Worm (Caenorhabditis elegans) whole organism, young adult: Measurements from ENCODE around the gene prp-3.

Source experiments
- B0035.1 ChIP-seq: sonication (generic microtip); optimal IDR thresholded peaks from 2 replicates; lab custom pipeline; 2016; ENCODE audit warnings: missing genetic modification characterization, mild to moderate bottlenecking, missing compliant biosample characterization, missing genotype, missing genetic modification reagents
- F10E7.11 ChIP-seq: sonication (generic microtip); optimal IDR thresholded peaks from 2 replicates; lab custom pipeline; 2017; ENCODE audit warnings: mild to moderate bottlenecking, missing genetic modification characterization, moderate library complexity, missing compliant biosample characterization
- F23B12.7 ChIP-seq: sonication (generic microtip); optimal IDR thresholded peaks from 2 replicates; lab custom pipeline; 2017; ENCODE audit warnings: missing genetic modification characterization, mild to moderate bottlenecking, missing compliant biosample characterization, antibody characterized with exemption, moderate library complexity; ENCODE audit not compliant: insufficient read depth
- F33H1.4 ChIP-seq: fragments of 200-800 bp; sonication (Bioruptor generic); IDR thresholded peaks from 2 replicates; pipeline ENCODE4 v1.3.6; 2022; ENCODE audit warnings: missing genetic modification reagents, missing genetic modification characterization, missing compliant biosample characterization
- F37B4.10 ChIP-seq: fragments of 200-800 bp; sonication (Bioruptor generic); IDR thresholded peaks from 2 replicates; pipeline ENCODE4 v1.3.6; 2022; ENCODE audit warnings: missing genetic modification characterization, missing compliant biosample characterization
- F52B5.7 ChIP-seq: sonication (generic microtip); optimal IDR thresholded peaks from 2 replicates; lab custom pipeline; 2016; ENCODE audit warnings: mild to moderate bottlenecking, missing genetic modification characterization, missing compliant biosample characterization
- F55B11.4 ChIP-seq: sonication (generic microtip); optimal IDR thresholded peaks from 2 replicates; lab custom pipeline; 2016; ENCODE audit warnings: missing compliant biosample characterization, missing genetic modification characterization, borderline replicate concordance; ENCODE audit not compliant: insufficient read depth
- F57A8.1 ChIP-seq: fragments of 200-800 bp; sonication (Bioruptor generic); optimal IDR thresholded peaks from 2 replicates; lab custom pipeline; 2018; ENCODE audit warnings: mild to moderate bottlenecking, missing genetic modification characterization, moderate library complexity, missing compliant biosample characterization
- Y79H2A.3 ChIP-seq: fragments of 200-800 bp; sonication (Bioruptor generic); conservative IDR thresholded peaks from 2 replicates; pipeline ENCODE4 v1.3.6; 2022; ENCODE audit warnings: missing genetic modification reagents, missing genetic modification characterization, missing compliant biosample characterization
- akir-1 ChIP-seq: fragments of 200-800 bp; sonication (Bioruptor generic); optimal IDR thresholded peaks from 2 replicates; lab custom pipeline; 2018; ENCODE audit warnings: mild to moderate bottlenecking, missing genetic modification characterization, moderate library complexity, missing compliant biosample characterization
- ama-1 ChIP-seq, 3 experiments: fragments of 150-350 bp in 1 of 3; sonication (generic microtip) in 2 of 3; optimal IDR thresholded peaks; 2 replicates each; lab custom pipeline; 2014 to 2018; ENCODE audit warnings: missing biosample characterization in 2 of 3, missing genetic modification characterization in 2 of 3, missing genetic modification reagents in 2 of 3
- aptf-2 ChIP-seq: fragments of 200-800 bp; sonication (Bioruptor generic); conservative IDR thresholded peaks from 2 replicates; pipeline ENCODE4 v1.3.6; 2022; ENCODE audit warnings: missing genetic modification reagents, missing genetic modification characterization, missing compliant biosample characterization
- athp-1 ChIP-seq: sonication (generic microtip); optimal IDR thresholded peaks from 2 replicates; lab custom pipeline; 2017; ENCODE audit warnings: mild to moderate bottlenecking, missing genetic modification characterization, missing compliant biosample characterization
- bed-1 ChIP-seq: fragments of 200-800 bp; sonication (Bioruptor generic); IDR thresholded peaks from 2 replicates; pipeline ENCODE4 v1.3.6; 2022; ENCODE audit warnings: missing genetic modification reagents, missing genetic modification characterization, missing compliant biosample characterization
- bed-2 ChIP-seq: fragments of 200-800 bp; sonication (Bioruptor generic); IDR thresholded peaks from 2 replicates; pipeline ENCODE4 v1.3.6; 2022; ENCODE audit warnings: missing genetic modification reagents, missing genetic modification characterization, missing compliant biosample characterization
- ccch-3 ChIP-seq: fragments of 200-800 bp; sonication (Bioruptor generic); optimal IDR thresholded peaks from 2 replicates; lab custom pipeline; 2018; ENCODE audit warnings: mild to moderate bottlenecking, missing genetic modification characterization, missing compliant biosample characterization
- ceh-40 ChIP-seq: fragments of 200-800 bp; sonication (Bioruptor generic); IDR thresholded peaks from 2 replicates; pipeline ENCODE4 v1.3.6; 2022; ENCODE audit warnings: missing genetic modification characterization, missing compliant biosample characterization
- chd-7 ChIP-seq: sonication (generic microtip); optimal IDR thresholded peaks from 2 replicates; lab custom pipeline; 2016; ENCODE audit warnings: mild to moderate bottlenecking, missing genetic modification characterization, moderate library complexity, missing compliant biosample characterization
- die-1 ChIP-seq: sonication (generic microtip); optimal IDR thresholded peaks from 2 replicates; lab custom pipeline; 2016; ENCODE audit warnings: missing genotype, mild to moderate bottlenecking, missing genetic modification characterization, missing compliant biosample characterization
- dox-1 ChIP-seq: fragments of 200-800 bp; sonication (Bioruptor generic); IDR thresholded peaks from 2 replicates; pipeline ENCODE4 v1.3.6; 2022; ENCODE audit warnings: missing genetic modification reagents, missing genetic modification characterization, missing compliant biosample characterization
- dpl-1 ChIP-seq: fragments of 150-350 bp; optimal IDR thresholded peaks from 2 replicates; lab custom pipeline; 2014; ENCODE audit warnings: missing biosample characterization, missing genetic modification reagents, missing genetic modification characterization
- efl-1 ChIP-seq: fragments of 150-350 bp; optimal IDR thresholded peaks from 2 replicates; lab custom pipeline; 2014; ENCODE audit warnings: missing biosample characterization, missing genetic modification reagents, missing genetic modification characterization
- egl-18 ChIP-seq: fragments of 200-800 bp; sonication (Bioruptor generic); IDR thresholded peaks from 2 replicates; pipeline ENCODE4 v1.3.6; 2022; ENCODE audit warnings: missing genetic modification reagents, missing genetic modification characterization, missing compliant biosample characterization
- hsf-1 ChIP-seq: fragments of 200-800 bp; sonication (Bioruptor generic); IDR thresholded peaks from 2 replicates; pipeline ENCODE4 v1.3.6; 2022; ENCODE audit warnings: missing genetic modification reagents, missing genetic modification characterization, missing compliant biosample characterization
- let-526 ChIP-seq: fragments of 200-800 bp; sonication (Bioruptor generic); IDR thresholded peaks from 2 replicates; pipeline ENCODE4 v1.3.6; 2022; ENCODE audit warnings: missing genetic modification reagents, missing genetic modification characterization, missing compliant biosample characterization
- lin-40 ChIP-seq: sonication (generic microtip); optimal IDR thresholded peaks from 2 replicates; lab custom pipeline; 2016; ENCODE audit warnings: missing genetic modification characterization, mild to moderate bottlenecking, missing compliant biosample characterization, missing genotype, missing genetic modification reagents
- lin-54 ChIP-seq: fragments of 200-800 bp; sonication (Bioruptor generic); optimal IDR thresholded peaks from 2 replicates; lab custom pipeline; 2018; ENCODE audit warnings: mild to moderate bottlenecking, missing genetic modification characterization, missing compliant biosample characterization
- lir-1 ChIP-seq: fragments of 200-800 bp; sonication (Bioruptor generic); conservative IDR thresholded peaks from 2 replicates; pipeline ENCODE4 v1.3.6; 2022; ENCODE audit warnings: missing genetic modification reagents, missing genetic modification characterization, missing compliant biosample characterization
- madf-6 ChIP-seq: fragments of 200-800 bp; sonication (Bioruptor generic); IDR thresholded peaks from 2 replicates; pipeline ENCODE4 v1.3.6; 2022; ENCODE audit warnings: missing genetic modification reagents, missing genetic modification characterization, missing compliant biosample characterization
- madf-8 ChIP-seq: fragments of 200-800 bp; sonication (Bioruptor generic); conservative IDR thresholded peaks from 2 replicates; pipeline ENCODE4 v1.3.6; 2022; ENCODE audit warnings: missing genetic modification reagents, missing genetic modification characterization, missing compliant biosample characterization
- nfya-2 ChIP-seq: fragments of 200-800 bp; sonication (Bioruptor generic); IDR thresholded peaks from 2 replicates; pipeline ENCODE4 v1.3.6; 2022; ENCODE audit warnings: missing genetic modification reagents, missing genetic modification characterization, missing compliant biosample characterization
- nhr-179 ChIP-seq: sonication (generic microtip); optimal IDR thresholded peaks from 2 replicates; lab custom pipeline; 2016; ENCODE audit warnings: mild to moderate bottlenecking, missing genetic modification characterization, missing compliant biosample characterization
- nhr-27 ChIP-seq: fragments of 200-800 bp; sonication (Bioruptor generic); optimal IDR thresholded peaks from 2 replicates; lab custom pipeline; 2018; ENCODE audit warnings: mild to moderate bottlenecking, missing genetic modification characterization, moderate library complexity, missing compliant biosample characterization
- nhr-90 ChIP-seq: sonication (generic microtip); optimal IDR thresholded peaks from 2 replicates; lab custom pipeline; 2016; ENCODE audit warnings: missing genotype, mild to moderate bottlenecking, missing genetic modification characterization, missing compliant biosample characterization
- rpc-1 ChIP-seq, 2 experiments: fragments of 150-350 bp in 1 of 2; sonication (generic microtip) in 1 of 2; optimal IDR thresholded peaks; 2 replicates each; lab custom pipeline; 2014 to 2018; ENCODE audit warnings: missing biosample characterization in 1 of 2, missing genetic modification characterization in 1 of 2, missing genetic modification reagents in 1 of 2, missing genotype in 1 of 2
- sea-2 ChIP-seq: fragments of 200-800 bp; sonication (Bioruptor generic); IDR thresholded peaks from 2 replicates; pipeline ENCODE4 v1.3.6; 2022; ENCODE audit warnings: missing genetic modification characterization, missing compliant biosample characterization
- snpc-1.1 ChIP-seq: sonication (generic microtip); optimal IDR thresholded peaks from 2 replicates; lab custom pipeline; 2017; ENCODE audit warnings: missing genetic modification characterization, mild to moderate bottlenecking, missing compliant biosample characterization, antibody characterized with exemption, moderate library complexity, missing genotype, missing genetic modification reagents; ENCODE audit not compliant: insufficient read depth
- snpc-4 ChIP-seq, 5 experiments: fragments of 150-350 bp in 1 of 5; sonication (generic microtip) in 4 of 5; optimal IDR thresholded peaks; 2 replicates each; lab custom pipeline; 2014 to 2018; ENCODE audit warnings: missing genetic modification characterization in 5 of 5, missing biosample characterization in 3 of 5, antibody characterized with exemption in 2 of 5, mild to moderate bottlenecking in 2 of 5, missing compliant biosample characterization in 2 of 5, missing genotype in 2 of 5, moderate library complexity in 2 of 5, missing genetic modification reagents in 1 of 5
- somi-1 ChIP-seq: fragments of 200-800 bp; sonication (Bioruptor generic); optimal IDR thresholded peaks from 2 replicates; lab custom pipeline; 2018; ENCODE audit warnings: mild to moderate bottlenecking, missing genetic modification characterization, missing compliant biosample characterization
- tbp1 ChIP-seq: fragments of 200-800 bp; sonication (Bioruptor generic); optimal IDR thresholded peaks from 2 replicates; lab custom pipeline; 2018; ENCODE audit warnings: mild to moderate bottlenecking, missing genetic modification characterization, missing compliant biosample characterization
- tlf-1 ChIP-seq: fragments of 200-800 bp; sonication (Bioruptor generic); optimal IDR thresholded peaks from 2 replicates; lab custom pipeline; 2018; ENCODE audit warnings: mild to moderate bottlenecking, missing genetic modification characterization, missing compliant biosample characterization
- xnd-1 ChIP-seq: sonication (generic microtip); optimal IDR thresholded peaks from 2 replicates; lab custom pipeline; 2016; ENCODE audit warnings: missing genotype, missing genetic modification reagents, missing genetic modification characterization, missing compliant biosample characterization
- ztf-6 ChIP-seq: fragments of 200-800 bp; sonication (Bioruptor generic); IDR thresholded peaks from 2 replicates; pipeline ENCODE4 v1.3.6; 2022; ENCODE audit warnings: missing genetic modification reagents, missing genetic modification characterization, missing compliant biosample characterization

The prp-3 gene

DNA sequence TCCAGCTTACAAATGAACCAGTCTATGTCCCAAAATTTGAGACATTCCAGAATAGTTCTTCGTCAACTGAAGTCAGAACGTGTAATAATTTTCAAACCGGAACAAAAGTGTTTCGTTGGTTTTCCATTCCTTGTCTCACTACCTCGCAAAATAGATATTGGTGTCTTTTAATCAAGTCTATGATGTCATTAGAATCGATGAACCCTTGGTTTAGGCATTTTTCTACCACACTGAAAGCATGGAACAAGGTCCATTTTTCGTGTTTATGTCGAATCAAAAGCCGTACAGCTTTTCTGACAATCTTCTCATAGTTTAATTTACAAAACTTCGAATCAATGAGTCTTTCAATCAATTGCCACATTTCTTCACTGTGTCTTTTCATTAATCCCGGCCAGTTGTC, 18.9 kb upstream of the prp-3 start, which contains the start of gene H04D03.7:
H04D03.7 (minus strand) TSS at position 101 of the 400 bp plus-strand sequence.
- TF ChIP-seq efl-1 (no peak), F37B4.10 (GFP tag; lab: Robert Waterston, UW) (no peak), dox-1 (GFP tag; lab: Robert Waterston, UW) (no peak), sea-2 (GFP tag; lab: Robert Waterston, UW) (no peak), F55B11.4 (tag; lab: Kevin White, UChicago) (no peak), let-526 (GFP tag; lab: Robert Waterston, UW) (no peak), lir-1 (GFP tag; lab: Robert Waterston, UW) (no peak)

DNA sequence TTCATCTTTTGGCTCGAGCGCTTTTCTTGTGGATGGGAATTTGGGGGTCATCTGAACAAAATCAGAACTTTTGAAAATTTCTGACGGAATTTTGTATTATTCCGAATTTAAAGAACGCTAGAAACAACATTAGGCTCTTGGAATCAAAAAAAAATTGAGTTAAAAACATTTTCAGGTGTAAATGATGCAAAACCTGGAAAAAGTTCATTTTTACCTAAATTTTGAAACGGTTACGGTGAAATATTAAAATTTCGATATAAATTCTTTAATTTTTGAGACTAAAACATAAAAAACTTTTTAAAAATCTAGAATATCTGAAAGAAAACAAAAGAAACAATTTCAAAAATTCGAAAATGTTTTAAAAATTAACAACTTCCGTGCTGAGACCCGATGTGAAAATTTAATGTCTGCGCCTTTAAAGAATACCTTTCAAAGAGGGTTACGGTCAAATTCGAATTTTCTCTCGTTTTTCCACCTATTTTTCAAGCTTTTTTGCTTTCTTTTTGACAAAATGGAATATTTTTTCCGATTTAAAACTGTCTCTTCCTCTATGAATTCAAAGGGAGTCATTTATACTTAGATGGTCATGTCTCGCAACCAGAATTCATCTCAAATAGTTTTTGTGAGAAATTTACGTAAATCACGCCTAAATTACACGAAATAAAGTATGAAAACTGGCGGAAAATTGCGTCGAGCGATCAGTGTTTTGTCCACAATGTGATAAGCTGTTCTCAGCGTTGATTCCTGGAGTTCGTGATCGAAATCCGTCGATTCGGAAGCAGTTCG, 14.8 kb upstream of the prp-3 start, which contains the start of the genes H04D03.2 and ecps-2:
H04D03.2 (minus strand) TSS at position 51 of the 786 bp plus-strand sequence.
ecps-2 (plus strand) TSS at position 736 of the 786 bp plus-strand sequence.
- TF ChIP-seq xnd-1 (tag; lab: Kevin White, UChicago) (peak; percentile 72), tbp1 (GFP tag; lab: Kevin White, UChicago) (no peak), bed-2 (GFP tag; lab: Robert Waterston, UW) (no peak), nhr-90 (tag; lab: Kevin White, UChicago) (no peak), athp-1 (tag; lab: Kevin White, UChicago) (no peak), dpl-1 (GFP tag; lab: Kevin White, UChicago) (no peak), nhr-27 (no peak), lir-1 (GFP tag; lab: Robert Waterston, UW) (no peak), die-1 (tag; lab: Kevin White, UChicago) (no peak), F23B12.7 (tag; lab: Kevin White, UChicago) (no peak), ccch-3 (GFP tag; lab: Kevin White, UChicago) (no peak), nhr-179 (tag; lab: Kevin White, UChicago) (no peak), F10E7.11 (tag; lab: Kevin White, UChicago) (no peak), F55B11.4 (tag; lab: Kevin White, UChicago) (no peak), madf-6 (GFP tag; lab: Robert Waterston, UW) (peak; percentile 85), chd-7 (tag; lab: Kevin White, UChicago) (no peak), F52B5.7 (tag; lab: Kevin White, UChicago) (no peak), egl-18 (GFP tag; lab: Robert Waterston, UW) (no peak), ceh-40 (no peak), F57A8.1 (no peak), snpc-1.1 (tag; lab: Kevin White, UChicago) (no peak), bed-1 (no peak), rpc-1 (optimal IDR thresholded peaks at IDR 0.05; lab: Kevin White, UChicago) (no peak), rpc-1 (tag; optimal IDR thresholded peaks at IDR 0.05; lab: Kevin White, UChicago) (no peak), akir-1 (GFP tag; lab: Kevin White, UChicago) (no peak), somi-1 (no peak), aptf-2 (GFP tag; lab: Robert Waterston, UW) (no peak), lin-40 (tag; lab: Kevin White, UChicago) (no peak), nfya-2 (GFP tag; lab: Robert Waterston, UW) (no peak), Y79H2A.3 (GFP tag; lab: Robert Waterston, UW) (no peak), tlf-1 (GFP tag; lab: Kevin White, UChicago) (no peak), hsf-1 (GFP tag; lab: Robert Waterston, UW) (no peak), ztf-6 (no peak), B0035.1 (tag; lab: Kevin White, UChicago) (no peak), efl-1 (peak; percentile 25), F33H1.4 (GFP tag; lab: Robert Waterston, UW) (peak; percentile 82), madf-8 (GFP tag; lab: Robert Waterston, UW) (no peak), ama-1 (optimal IDR thresholded peaks at IDR 0.05; lab: Kevin White, UChicago) (no peak), ama-1 (GFP tag; optimal IDR thresholded peaks at IDR 0.05; lab: Kevin White, UChicago) (no peak), lin-54 (GFP tag; lab: Kevin White, UChicago) (peak; percentile 56), snpc-4 (GFP tag; optimal IDR thresholded peaks at IDR 0.05; lab: Kevin White, UChicago) (no peak), snpc-4 (tag; optimal IDR thresholded peaks at IDR 0.05; lab: Kevin White, UChicago) (no peak)
